ENCODE assay signal across 1 fruit fly cellular context in the genomic region with DNA sequence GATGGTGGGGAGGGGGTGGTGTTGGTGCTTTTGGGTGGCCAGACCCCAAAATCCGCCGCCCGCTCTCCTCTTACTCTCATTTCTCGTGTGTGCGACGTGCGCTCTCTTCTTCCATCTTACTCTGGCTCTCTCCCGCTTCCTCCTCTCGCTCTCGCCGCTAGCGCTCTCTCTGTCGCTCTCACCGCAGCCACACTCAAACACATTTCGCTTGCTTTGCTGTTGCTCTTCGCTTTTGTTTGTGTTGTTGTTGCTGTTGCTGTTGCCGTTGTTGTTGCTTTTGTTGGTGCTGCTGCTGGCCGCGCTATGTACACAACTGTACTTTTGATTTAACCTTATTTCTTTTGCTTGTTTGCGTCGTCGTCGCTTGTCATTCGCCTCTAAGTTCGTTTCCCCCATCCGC.
A peak's percentile ranks its signal among the peaks of the same experiment; 100 is the strongest.
TF ChIP-seq lines count a peak whose summit lies in the region.

No protein-coding gene starts in this region.

TF ChIP-seq in whole organism, embryonic, 481 proteins besides CTCF, POLR2A, EP300 and RAD21 (continued from another document and continues in another):
- TF ChIP-seq Awh (GFP tag; IDR thresholded peaks at IDR 0.05; lab: Robert Waterston, UW): peak; percentile 50; the same call in 1 of the 2 replicates
- peak; percentile 19 for TF ChIP-seq NK7.1 (GFP tag; optimal IDR thresholded peaks at IDR 0.05; lab: Kevin White, UChicago)
- TF ChIP-seq bcd (GFP tag; optimal IDR thresholded peaks at IDR 0.05; lab: Kevin White, UChicago): no peak
- no peak for TF ChIP-seq CG1602 (GFP tag; optimal IDR thresholded peaks at IDR 0.05; lab: Kevin White, UChicago)
- peak; percentile 9 for TF ChIP-seq bigmax (GFP tag; optimal IDR thresholded peaks at IDR 0.05; lab: Kevin White, UChicago)
- TF ChIP-seq danr (GFP tag; IDR thresholded peaks at IDR 0.05; lab: Robert Waterston, UW): no peak
- TF ChIP-seq bbx (GFP tag; IDR thresholded peaks at IDR 0.05; lab: Robert Waterston, UW; ENCODE audit: partially characterized antibody): no peak; the same call in 1 of the 2 replicates
- TF ChIP-seq CG12071 (GFP tag; optimal IDR thresholded peaks at IDR 0.05; lab: Kevin White, UChicago): no peak
- TF ChIP-seq CG4424 (GFP tag; optimal IDR thresholded peaks at IDR 0.05; lab: Kevin White, UChicago): no peak
- TF ChIP-seq vvl (GFP tag; IDR thresholded peaks at IDR 0.05; lab: Robert Waterston, UW): peak; percentile 50; the same call in 1 of the 2 replicates
- no peak for TF ChIP-seq CG17359 (tag; optimal IDR thresholded peaks at IDR 0.05; lab: Kevin White, UChicago)
- TF ChIP-seq ci (GFP tag; IDR thresholded peaks at IDR 0.05; lab: Robert Waterston, UW): peak; percentile 52; the same call in 2 of the 3 replicates
- TF ChIP-seq ewg (GFP tag; optimal IDR thresholded peaks at IDR 0.05; lab: Kevin White, UChicago): no peak
- TF ChIP-seq sim (GFP tag; IDR thresholded peaks at IDR 0.05; lab: Robert Waterston, UW): no peak
- TF ChIP-seq CG7928 (GFP tag; optimal IDR thresholded peaks at IDR 0.05; lab: Kevin White, UChicago): no peak
- no peak for TF ChIP-seq CG6654 (GFP tag; optimal IDR thresholded peaks at IDR 0.05; lab: Kevin White, UChicago)
- peak; percentile 54; the same call in 1 of the 3 replicates for TF ChIP-seq z (GFP tag; IDR thresholded peaks at IDR 0.05; lab: Robert Waterston, UW)
- no peak for TF ChIP-seq Blimp-1 (GFP tag; optimal IDR thresholded peaks at IDR 0.05; lab: Kevin White, UChicago)
- no peak for TF ChIP-seq peb (GFP tag; IDR thresholded peaks at IDR 0.05; lab: Robert Waterston, UW)
- TF ChIP-seq lilli (GFP tag; optimal IDR thresholded peaks at IDR 0.05; lab: Kevin White, UChicago): no peak
- peak; percentile 25 for TF ChIP-seq CG15514 (GFP tag; optimal IDR thresholded peaks at IDR 0.05; lab: Kevin White, UChicago)
- TF ChIP-seq run (tag; optimal IDR thresholded peaks at IDR 0.05; lab: Kevin White, UChicago): no peak
- no peak for TF ChIP-seq CG42726 (GFP tag; IDR thresholded peaks at IDR 0.05; lab: Robert Waterston, UW; ENCODE audit: partially characterized antibody)
- no peak for TF ChIP-seq cato (GFP tag; optimal IDR thresholded peaks at IDR 0.05; lab: Kevin White, UChicago; ENCODE audit: borderline replicate concordance)
- no peak for TF ChIP-seq dati (GFP tag; IDR thresholded peaks at IDR 0.05; lab: Robert Waterston, UW)
- no peak for TF ChIP-seq MTF-1 (GFP tag; optimal IDR thresholded peaks at IDR 0.05; lab: Kevin White, UChicago; ENCODE audit: borderline replicate concordance)
- TF ChIP-seq gfzf (GFP tag; optimal IDR thresholded peaks at IDR 0.05; lab: Kevin White, UChicago): no peak
- TF ChIP-seq wdn (GFP tag; IDR thresholded peaks at IDR 0.05; lab: Robert Waterston, UW): peak; percentile 49; the same call in 1 of the 2 replicates
- no peak for TF ChIP-seq Dref (GFP tag; IDR thresholded peaks at IDR 0.05; lab: Robert Waterston, UW)
- no peak for TF ChIP-seq HmgD (GFP tag; optimal IDR thresholded peaks at IDR 0.05; lab: Kevin White, UChicago)
- TF ChIP-seq oc (tag; optimal IDR thresholded peaks at IDR 0.05; lab: Kevin White, UChicago): no peak
- no peak for TF ChIP-seq Ptx1 (GFP tag; IDR thresholded peaks at IDR 0.05; lab: Robert Waterston, UW)
- no peak for TF ChIP-seq CG5953 (GFP tag; IDR thresholded peaks at IDR 0.05; lab: Robert Waterston, UW)
- no peak for TF ChIP-seq Rx (GFP tag; IDR thresholded peaks at IDR 0.05; lab: Robert Waterston, UW)
- TF ChIP-seq Six4 (GFP tag; optimal IDR thresholded peaks at IDR 0.05; lab: Kevin White, UChicago): no peak
- no peak for TF ChIP-seq sqz (GFP tag; optimal IDR thresholded peaks at IDR 0.05; lab: Kevin White, UChicago)
- TF ChIP-seq CG4282 (GFP tag; optimal IDR thresholded peaks at IDR 0.05; lab: Kevin White, UChicago): peak; percentile 19
- no peak for TF ChIP-seq sob (GFP tag; IDR thresholded peaks at IDR 0.05; lab: Robert Waterston, UW)
- peak; percentile 24 for TF ChIP-seq CG13624 (GFP tag; optimal IDR thresholded peaks at IDR 0.05; lab: Kevin White, UChicago)
- no peak for TF ChIP-seq CG15073 (GFP tag; optimal IDR thresholded peaks at IDR 0.05; lab: Kevin White, UChicago)
- TF ChIP-seq hbn (GFP tag; IDR thresholded peaks at IDR 0.05; lab: Robert Waterston, UW; ENCODE audit: partially characterized antibody): peak; percentile 30; the same call in 1 of the 2 replicates
- TF ChIP-seq sug (tag; optimal IDR thresholded peaks at IDR 0.05; lab: Kevin White, UChicago): no peak
- no peak for TF ChIP-seq NFAT (GFP tag; IDR thresholded peaks at IDR 0.05; lab: Robert Waterston, UW)
- no peak for TF ChIP-seq CG33557 (GFP tag; optimal IDR thresholded peaks at IDR 0.05; lab: Kevin White, UChicago)
- no peak for TF ChIP-seq ind (GFP tag; optimal IDR thresholded peaks at IDR 0.05; lab: Kevin White, UChicago)
- peak; percentile 31; the same call in 2 of the 3 replicates for TF ChIP-seq so (GFP tag; IDR thresholded peaks at IDR 0.05; lab: Robert Waterston, UW)
- no peak for TF ChIP-seq CG43689 (GFP tag; IDR thresholded peaks at IDR 0.05; lab: Robert Waterston, UW)
- no peak for TF ChIP-seq nerfin-1 (tag; optimal IDR thresholded peaks at IDR 0.05; lab: Kevin White, UChicago)
- no peak for TF ChIP-seq hb (GFP tag; IDR thresholded peaks at IDR 0.05; lab: Robert Waterston, UW; ENCODE audit: partially characterized antibody)
- no peak for TF ChIP-seq CG8924 (tag; optimal IDR thresholded peaks at IDR 0.05; lab: Kevin White, UChicago)
- TF ChIP-seq CG14441 (GFP tag; IDR thresholded peaks at IDR 0.05; lab: Robert Waterston, UW): no peak
- no peak for TF ChIP-seq CG12769 (tag; optimal IDR thresholded peaks at IDR 0.05; lab: Kevin White, UChicago)
- no peak for TF ChIP-seq pb (GFP tag; optimal IDR thresholded peaks at IDR 0.05; lab: Kevin White, UChicago)
- TF ChIP-seq CkIIα-i1 (GFP tag; IDR thresholded peaks at IDR 0.05; lab: Robert Waterston, UW): no peak
- TF ChIP-seq CG2129 (GFP tag; IDR thresholded peaks at IDR 0.05; lab: Robert Waterston, UW; ENCODE audit: partially characterized antibody): no peak
- TF ChIP-seq unc-4 (GFP tag; IDR thresholded peaks at IDR 0.05; lab: Robert Waterston, UW; ENCODE audit: partially characterized antibody): 0 out of 2 replicates have a peak, but pooled peaks have one; percentile 32
- TF ChIP-seq HLHmδ (GFP tag; optimal IDR thresholded peaks at IDR 0.05; lab: Kevin White, UChicago): peak; percentile 0
- no peak for TF ChIP-seq cas (GFP tag; IDR thresholded peaks at IDR 0.05; lab: Robert Waterston, UW)
- TF ChIP-seq CG2202 (tag; optimal IDR thresholded peaks at IDR 0.05; lab: Kevin White, UChicago): no peak
- no peak for TF ChIP-seq eve (GFP tag; optimal IDR thresholded peaks at IDR 0.05; lab: Kevin White, UChicago)
- no peak for TF ChIP-seq CG13775 (GFP tag; optimal IDR thresholded peaks at IDR 0.05; lab: Kevin White, UChicago)
- TF ChIP-seq CG6683 (GFP tag; optimal IDR thresholded peaks at IDR 0.05; lab: Kevin White, UChicago): no peak
- TF ChIP-seq CoRest (tag; optimal IDR thresholded peaks at IDR 0.05; lab: Kevin White, UChicago): no peak
- TF ChIP-seq Doc2 (GFP tag; IDR thresholded peaks at IDR 0.05; lab: Robert Waterston, UW): no peak
- TF ChIP-seq CG8765 (GFP tag; IDR thresholded peaks at IDR 0.05; lab: Robert Waterston, UW): no peak
- peak; percentile 60; the same call in 1 of the 2 replicates for TF ChIP-seq rib (GFP tag; IDR thresholded peaks at IDR 0.05; lab: Robert Waterston, UW)
- TF ChIP-seq CG15479 (GFP tag; optimal IDR thresholded peaks at IDR 0.05; lab: Kevin White, UChicago): no peak
- TF ChIP-seq CG3995 (GFP tag; optimal IDR thresholded peaks at IDR 0.05; lab: Kevin White, UChicago): no peak
- no peak for TF ChIP-seq NC2β (GFP tag; optimal IDR thresholded peaks at IDR 0.05; lab: Kevin White, UChicago)
- TF ChIP-seq Sox102F (GFP tag; optimal IDR thresholded peaks at IDR 0.05; lab: Kevin White, UChicago): no peak
- peak; percentile 52; the same call in 1 of the 2 replicates for TF ChIP-seq ara (GFP tag; IDR thresholded peaks at IDR 0.05; lab: Robert Waterston, UW)
- no peak for TF ChIP-seq CG4404 (GFP tag; IDR thresholded peaks at IDR 0.05; lab: Robert Waterston, UW)
- TF ChIP-seq ro (GFP tag; IDR thresholded peaks at IDR 0.05; lab: Robert Waterston, UW): no peak
- no peak for TF ChIP-seq Pdp1 (GFP tag; optimal IDR thresholded peaks at IDR 0.05; lab: Kevin White, UChicago)
- peak; percentile 4; the same call in 1 of the 2 replicates for TF ChIP-seq onecut (GFP tag; IDR thresholded peaks at IDR 0.05; lab: Robert Waterston, UW)
- TF ChIP-seq grau (tag; optimal IDR thresholded peaks at IDR 0.05; lab: Kevin White, UChicago): no peak
- no peak for TF ChIP-seq org-1 (GFP tag; optimal IDR thresholded peaks at IDR 0.05; lab: Kevin White, UChicago)
- no peak for TF ChIP-seq CG2199 (GFP tag; IDR thresholded peaks at IDR 0.05; lab: Robert Waterston, UW)
- no peak for TF ChIP-seq Side (GFP tag; optimal IDR thresholded peaks at IDR 0.05; lab: Kevin White, UChicago)
- no peak for TF ChIP-seq CG7786 (GFP tag; optimal IDR thresholded peaks at IDR 0.05; lab: Kevin White, UChicago)
- TF ChIP-seq chn (GFP tag; optimal IDR thresholded peaks at IDR 0.05; lab: Kevin White, UChicago): no peak
- TF ChIP-seq CG31388 (GFP tag; optimal IDR thresholded peaks at IDR 0.05; lab: Kevin White, UChicago): no peak
- no peak for TF ChIP-seq kay (GFP tag; optimal IDR thresholded peaks at IDR 0.05; lab: Kevin White, UChicago)
- 0 out of 2 replicates have a peak, but pooled peaks have one; percentile 5 for TF ChIP-seq sens-2 (GFP tag; IDR thresholded peaks at IDR 0.05; lab: Robert Waterston, UW)
- TF ChIP-seq CG2889 (GFP tag; IDR thresholded peaks at IDR 0.05; lab: Robert Waterston, UW): no peak
- TF ChIP-seq gce (GFP tag; IDR thresholded peaks at IDR 0.05; lab: Robert Waterston, UW): no peak
- TF ChIP-seq Drgx (GFP tag; IDR thresholded peaks at IDR 0.05; lab: Robert Waterston, UW): peak; percentile 16; the same call in 1 of the 2 replicates
- no peak for TF ChIP-seq CG17328 (GFP tag; IDR thresholded peaks at IDR 0.05; lab: Robert Waterston, UW)
- TF ChIP-seq Mad (GFP tag; optimal IDR thresholded peaks at IDR 0.05; lab: Kevin White, UChicago): no peak
- TF ChIP-seq unpg (GFP tag; optimal IDR thresholded peaks at IDR 0.05; lab: Kevin White, UChicago): no peak
- TF ChIP-seq Lim3 (GFP tag; IDR thresholded peaks at IDR 0.05; lab: Robert Waterston, UW): no peak
- TF ChIP-seq Kr (GFP tag; optimal IDR thresholded peaks at IDR 0.05; lab: Kevin White, UChicago): no peak
- no peak for TF ChIP-seq az2 (GFP tag; optimal IDR thresholded peaks at IDR 0.05; lab: Kevin White, UChicago)
- TF ChIP-seq Atf6 (GFP tag; IDR thresholded peaks at IDR 0.05; lab: Robert Waterston, UW): peak; percentile 32; the same call in 1 of the 2 replicates
- peak; percentile 81; the same call in 2 of the 4 replicates for TF ChIP-seq chinmo (GFP tag; IDR thresholded peaks at IDR 0.05; lab: Robert Waterston, UW; ENCODE audit: partially characterized antibody)
- TF ChIP-seq disco-r (GFP tag; optimal IDR thresholded peaks at IDR 0.05; lab: Kevin White, UChicago): no peak
- no peak for TF ChIP-seq bowl (GFP tag; IDR thresholded peaks at IDR 0.05; lab: Robert Waterston, UW)
- TF ChIP-seq Dip2 (GFP tag; IDR thresholded peaks at IDR 0.05; lab: Robert Waterston, UW): no peak
- TF ChIP-seq CG17361 (GFP tag; IDR thresholded peaks at IDR 0.05; lab: Robert Waterston, UW): no peak
- no peak for TF ChIP-seq toy (GFP tag; IDR thresholded peaks at IDR 0.05; lab: Robert Waterston, UW)
- TF ChIP-seq CG14050 (GFP tag; IDR thresholded peaks at IDR 0.05; lab: Robert Waterston, UW): no peak
- peak; percentile 20 for TF ChIP-seq lbe (GFP tag; optimal IDR thresholded peaks at IDR 0.05; lab: Kevin White, UChicago)
- TF ChIP-seq pita (GFP tag; optimal IDR thresholded peaks at IDR 0.05; lab: Kevin White, UChicago): no peak
- TF ChIP-seq CG2116 (GFP tag; optimal IDR thresholded peaks at IDR 0.05; lab: Kevin White, UChicago): no peak
- no peak for TF ChIP-seq CG16813 (GFP tag; IDR thresholded peaks at IDR 0.05; lab: Robert Waterston, UW; ENCODE audit: partially characterized antibody)
- no peak for TF ChIP-seq CG6254 (GFP tag; optimal IDR thresholded peaks at IDR 0.05; lab: Kevin White, UChicago)
- no peak for TF ChIP-seq jumu (GFP tag; optimal IDR thresholded peaks at IDR 0.05; lab: Kevin White, UChicago)
- no peak for TF ChIP-seq ac (GFP tag; optimal IDR thresholded peaks at IDR 0.05; lab: Kevin White, UChicago)
- TF ChIP-seq slbo (GFP tag; IDR thresholded peaks at IDR 0.05; lab: Robert Waterston, UW): no peak
- no peak for TF ChIP-seq CG8359 (GFP tag; optimal IDR thresholded peaks at IDR 0.05; lab: Kevin White, UChicago; ENCODE audit: borderline replicate concordance)
- no peak for TF ChIP-seq Poxn (GFP tag; IDR thresholded peaks at IDR 0.05; lab: Robert Waterston, UW)
- TF ChIP-seq Max (GFP tag; optimal IDR thresholded peaks at IDR 0.05; lab: Kevin White, UChicago): no peak
- TF ChIP-seq Dbx (GFP tag; IDR thresholded peaks at IDR 0.05; lab: Robert Waterston, UW): peak; percentile 31; the same call in 1 of the 3 replicates
- TF ChIP-seq BEAF-32 (GFP tag; optimal IDR thresholded peaks at IDR 0.05; lab: Kevin White, UChicago): no peak
- TF ChIP-seq PHDP (tag; optimal IDR thresholded peaks at IDR 0.05; lab: Kevin White, UChicago): no peak
- TF ChIP-seq CG15696 (tag; optimal IDR thresholded peaks at IDR 0.05; lab: Kevin White, UChicago): no peak
- TF ChIP-seq CG17829 (tag; optimal IDR thresholded peaks at IDR 0.05; lab: Kevin White, UChicago): no peak
- TF ChIP-seq CG12219 (GFP tag; optimal IDR thresholded peaks at IDR 0.05; lab: Kevin White, UChicago): no peak
- no peak for TF ChIP-seq CG14965 (GFP tag; optimal IDR thresholded peaks at IDR 0.05; lab: Kevin White, UChicago; ENCODE audit: borderline replicate concordance)
- TF ChIP-seq sens (GFP tag; lab: Kevin White, UChicago): peak; percentile 69
- no peak for TF ChIP-seq CG18262 (tag; optimal IDR thresholded peaks at IDR 0.05; lab: Kevin White, UChicago)
- TF ChIP-seq ham (GFP tag; IDR thresholded peaks at IDR 0.05; lab: Robert Waterston, UW): no peak
- TF ChIP-seq CG3407 (GFP tag; optimal IDR thresholded peaks at IDR 0.05; lab: Kevin White, UChicago): no peak
- no peak for TF ChIP-seq gt (GFP tag; IDR thresholded peaks at IDR 0.05; lab: Robert Waterston, UW)
- no peak for TF ChIP-seq zfh2 (GFP tag; optimal IDR thresholded peaks at IDR 0.05; lab: Kevin White, UChicago)
- TF ChIP-seq NC2α (GFP tag; optimal IDR thresholded peaks at IDR 0.05; lab: Kevin White, UChicago): no peak
- TF ChIP-seq wek (GFP tag; optimal IDR thresholded peaks at IDR 0.05; lab: Kevin White, UChicago): peak; percentile 14
- no peak for TF ChIP-seq Hmr (GFP tag; optimal IDR thresholded peaks at IDR 0.05; lab: Kevin White, UChicago)
- TF ChIP-seq Lhr (GFP tag; optimal IDR thresholded peaks at IDR 0.05; lab: Kevin White, UChicago): no peak
